Worm (Caenorhabditis elegans) whole organism, L1 larva: ENCODE results near the gene nas-27.

ENCODE experiments used
- aha-1 ChIP-seq: fragments of 150-350 bp; optimal IDR thresholded peaks from 2 replicates; lab custom pipeline; 2014; ENCODE audit warnings: missing biosample characterization, missing genetic modification characterization
- aly-2 ChIP-seq: fragments of 150-350 bp; optimal IDR thresholded peaks from 2 replicates; lab custom pipeline; 2014; ENCODE audit warnings: missing biosample characterization, missing genetic modification characterization
- blmp-1 ChIP-seq: fragments of 150-350 bp; optimal IDR thresholded peaks from 2 replicates; lab custom pipeline; 2014; ENCODE audit warnings: missing biosample characterization, missing genetic modification characterization
- ceh-8 ChIP-seq: fragments of 200-800 bp; sonication (Bioruptor generic); optimal IDR thresholded peaks from 2 replicates; lab custom pipeline; 2018; ENCODE audit warnings: mild to moderate bottlenecking, missing genetic modification characterization, moderate library complexity, missing compliant biosample characterization
- ceh-88 ChIP-seq: fragments of 200-800 bp; sonication (Bioruptor generic); IDR thresholded peaks from 2 replicates; pipeline ENCODE4 v1.3.6; 2022; ENCODE audit warnings: missing genetic modification characterization, missing compliant biosample characterization
- dpl-1 ChIP-seq, 3 experiments: fragments of 150-350 bp in 2 of 3; sonication (generic microtip) in 1 of 3; optimal IDR thresholded peaks; 2 replicates each; lab custom pipeline; 2014 to 2017; ENCODE audit warnings: missing biosample characterization in 3 of 3, missing genetic modification characterization in 3 of 3, missing genetic modification reagents in 3 of 3
- dsc-1 ChIP-seq: sonication (generic microtip); optimal IDR thresholded peaks from 2 replicates; lab custom pipeline; 2016; ENCODE audit warnings: mild to moderate bottlenecking, missing genetic modification characterization, missing compliant biosample characterization
- efl-1 ChIP-seq, 4 experiments: fragments of 150-350 bp; optimal IDR thresholded peaks in 3 of 4; peaks in 1 of 4; 1 replicate in 1 of 4; 2 replicates in 3 of 4; lab custom pipeline; 2014; ENCODE audit warnings: missing biosample characterization in 2 of 4, missing genetic modification characterization in 2 of 4, missing genetic modification reagents in 2 of 4
- efl-3 ChIP-seq: fragments of 200-800 bp; sonication (Bioruptor generic); optimal IDR thresholded peaks from 2 replicates; lab custom pipeline; 2018; ENCODE audit warnings: mild to moderate bottlenecking, missing genetic modification characterization, missing compliant biosample characterization
- egl-13 ChIP-seq: sonication (generic microtip); optimal IDR thresholded peaks from 2 replicates; lab custom pipeline; 2016; ENCODE audit warnings: missing genotype, missing genetic modification reagents, missing genetic modification characterization, missing compliant biosample characterization
- elt-2 ChIP-seq: sonication (generic microtip); optimal IDR thresholded peaks from 2 replicates; lab custom pipeline; 2016; ENCODE audit warnings: missing genetic modification characterization, mild to moderate bottlenecking, inconsistent platforms, missing compliant biosample characterization, missing genetic modification reagents
- elt-3 ChIP-seq, 6 experiments: fragments of 150-350 bp in 1 of 6; sonication (generic microtip); optimal IDR thresholded peaks; 2 replicates each; lab custom pipeline; 2017 to 2018; ENCODE audit warnings: missing biosample characterization in 6 of 6, missing genetic modification characterization in 6 of 6, inconsistent platforms in 1 of 6
- grh-1 ChIP-seq: fragments of 200-800 bp; sonication (Bioruptor generic); IDR thresholded peaks from 2 replicates; pipeline ENCODE4 v1.3.6; 2022; ENCODE audit warnings: missing genetic modification reagents, missing genetic modification characterization, missing compliant biosample characterization
- hlh-17 ChIP-seq: fragments of 200-800 bp; sonication (Bioruptor generic); optimal IDR thresholded peaks from 2 replicates; lab custom pipeline; 2018; ENCODE audit warnings: missing genetic modification characterization, mild to moderate bottlenecking, missing compliant biosample characterization, moderate library complexity, borderline replicate concordance
- hpl-2 ChIP-seq: fragments of 150-350 bp; optimal IDR thresholded peaks from 2 replicates; lab custom pipeline; 2014; ENCODE audit warnings: missing biosample characterization, missing genetic modification reagents, missing genetic modification characterization
- isw-1 ChIP-seq: fragments of 200-800 bp; sonication (Bioruptor generic); IDR thresholded peaks from 2 replicates; pipeline ENCODE4 v1.3.6; 2022; ENCODE audit warnings: missing genetic modification characterization, missing compliant biosample characterization
- lin-13 ChIP-seq: fragments of 150-350 bp; optimal IDR thresholded peaks from 2 replicates; lab custom pipeline; 2014; ENCODE audit warnings: missing biosample characterization, missing genetic modification reagents, missing genetic modification characterization
- lin-14 ChIP-seq: fragments of 200-800 bp; sonication (Bioruptor generic); optimal IDR thresholded peaks from 2 replicates; lab custom pipeline; 2018; ENCODE audit warnings: mild to moderate bottlenecking, missing genetic modification characterization, moderate library complexity, missing compliant biosample characterization
- lin-15B ChIP-seq: fragments of 150-350 bp; sonication (generic microtip); optimal IDR thresholded peaks from 3 replicates; lab custom pipeline; 2014; ENCODE audit warnings: missing biosample characterization, missing genetic modification characterization
- lin-35 ChIP-seq, 2 experiments: fragments of 150-350 bp; optimal IDR thresholded peaks; 2 replicates each; lab custom pipeline; 2014; ENCODE audit warnings: missing biosample characterization in 2 of 2, missing genetic modification characterization in 2 of 2, missing genetic modification reagents in 2 of 2
- lsy-2 ChIP-seq, 2 experiments: fragments of 150-350 bp; optimal IDR thresholded peaks; 2 replicates each; lab custom pipeline; 2014; ENCODE audit warnings: missing biosample characterization in 2 of 2, missing genetic modification characterization in 2 of 2
- mab-9 ChIP-seq: fragments of 200-800 bp; sonication (Bioruptor generic); IDR thresholded peaks from 2 replicates; pipeline ENCODE4 v1.3.6; 2022; ENCODE audit warnings: missing genetic modification reagents, missing genetic modification characterization, missing compliant biosample characterization
- mep-1 ChIP-seq: fragments of 150-350 bp; optimal IDR thresholded peaks from 2 replicates; lab custom pipeline; 2014; ENCODE audit warnings: missing biosample characterization, missing genetic modification characterization
- nhr-19 ChIP-seq: fragments of 200-800 bp; sonication (Bioruptor generic); conservative IDR thresholded peaks from 2 replicates; pipeline ENCODE4 v1.3.6; 2022; ENCODE audit warnings: missing genetic modification characterization, missing compliant biosample characterization
- nhr-20 ChIP-seq: sonication (generic microtip); optimal IDR thresholded peaks from 2 replicates; lab custom pipeline; 2016; ENCODE audit warnings: mild to moderate bottlenecking, missing genetic modification characterization, missing compliant biosample characterization
- nhr-47 ChIP-seq: sonication (generic microtip); optimal IDR thresholded peaks from 2 replicates; lab custom pipeline; 2016; ENCODE audit warnings: mild to moderate bottlenecking, missing genetic modification characterization, moderate library complexity, missing compliant biosample characterization
- nhr-85 ChIP-seq: sonication (generic microtip); peaks from one replicate; lab custom pipeline; 2016; ENCODE audit warnings: missing genetic modification characterization, inconsistent platforms, missing compliant biosample characterization
- nhr-90 ChIP-seq: sonication (generic microtip); optimal IDR thresholded peaks from 2 replicates; lab custom pipeline; 2016; ENCODE audit warnings: mild to moderate bottlenecking, missing genetic modification characterization, missing compliant biosample characterization; ENCODE audit not compliant: poor library complexity
- pag-3 ChIP-seq: sonication (generic microtip); optimal IDR thresholded peaks from 2 replicates; lab custom pipeline; 2017; ENCODE audit warnings: missing genetic modification characterization, mild to moderate bottlenecking, missing compliant biosample characterization, antibody characterized with exemption, borderline replicate concordance; ENCODE audit not compliant: insufficient read depth
- pax-3 ChIP-seq: fragments of 200-800 bp; sonication (Bioruptor generic); optimal IDR thresholded peaks from 2 replicates; lab custom pipeline; 2018; ENCODE audit warnings: mild to moderate bottlenecking, missing genetic modification characterization, moderate library complexity, missing compliant biosample characterization
- pqm-1 ChIP-seq: sonication (generic microtip); optimal IDR thresholded peaks from 3 replicates; lab custom pipeline; 2017; ENCODE audit warnings: missing biosample characterization, missing genetic modification characterization
- rnt-1 ChIP-seq: sonication (generic microtip); optimal IDR thresholded peaks from 2 replicates; lab custom pipeline; 2016; ENCODE audit warnings: mild to moderate bottlenecking, missing genetic modification characterization, moderate library complexity, missing compliant biosample characterization
- sox-4 ChIP-seq: sonication (generic microtip); optimal IDR thresholded peaks from 2 replicates; lab custom pipeline; 2016; ENCODE audit warnings: missing genetic modification characterization, missing compliant biosample characterization
- swsn-7 ChIP-seq: sonication (generic microtip); optimal IDR thresholded peaks from 2 replicates; lab custom pipeline; 2016; ENCODE audit warnings: missing genetic modification characterization, missing compliant biosample characterization
- unc-86 ChIP-seq: sonication (generic microtip); optimal IDR thresholded peaks from 2 replicates; lab custom pipeline; 2016; ENCODE audit warnings: missing genetic modification characterization, missing compliant biosample characterization
- unc-98 ChIP-seq: fragments of 200-800 bp; sonication (Bioruptor generic); IDR thresholded peaks from 2 replicates; pipeline ENCODE4 v1.3.6; 2022; ENCODE audit warnings: missing genetic modification characterization, missing compliant biosample characterization
- xbp-1 ChIP-seq: sonication (generic microtip); optimal IDR thresholded peaks from 2 replicates; lab custom pipeline; 2016; ENCODE audit warnings: missing genetic modification characterization, missing compliant biosample characterization

Gene nas-27

ce11 chrII:1141720-1142574 is 37.2 kb downstream of the nas-27 start (continued):
- TF ChIP-seq mep-1: peak; percentile 46
- no peak for TF ChIP-seq hlh-17
- no peak for TF ChIP-seq pag-3 (tag; lab: Kevin White, UChicago)
- no peak for TF ChIP-seq efl-3 (GFP tag; lab: Kevin White, UChicago)
- no peak for TF ChIP-seq ceh-8
- TF ChIP-seq aly-2: no peak
- TF ChIP-seq nhr-20: peak; percentile 39
- TF ChIP-seq hpl-2 (GFP tag; lab: Kevin White, UChicago): no peak
- TF ChIP-seq, all 84 proteins: peak for 12

ce11 chrII:1140689-1141088 is 38.4 kb downstream of the nas-27 start, which contains the start of gene W09B6.4:
W09B6.4 (minus strand) TSS chrII:1140839.
- TF ChIP-seq elt-2 (tag; lab: Kevin White, UChicago): peak; percentile 31
- TF ChIP-seq pqm-1 (tag; lab: Kevin White, UChicago): peak; percentile 7
- TF ChIP-seq aha-1: no peak

- TF ChIP-seq grh-1 (GFP tag; lab: Robert Waterston, UW): no peak
- no peak for TF ChIP-seq pag-3 (tag; lab: Kevin White, UChicago)
- peak in 1 of 2 experiments; percentile 3 for TF ChIP-seq lin-35 (GFP tag; optimal IDR thresholded peaks at IDR 0.05; lab: Kevin White, UChicago)
- peak; percentile 57 for TF ChIP-seq elt-2 (tag; lab: Kevin White, UChicago)
- no peak for TF ChIP-seq lin-14
- no peak for TF ChIP-seq efl-1 (optimal IDR thresholded peaks at IDR 0.05; lab: Kevin White, UChicago)
- TF ChIP-seq efl-1 (GFP tag; optimal IDR thresholded peaks at IDR 0.05 in 1 of 2; lab: Kevin White, UChicago): peak in 1 of 2 experiments; percentile 46
- TF ChIP-seq dsc-1 (tag; lab: Kevin White, UChicago): no peak
These were observed 40.5 kb downstream of the nas-27 start for ce11 chrII:1138618-1139017.

- no peak for TF ChIP-seq elt-3 (tag; optimal IDR thresholded peaks at IDR 0.05; lab: Kevin White, UChicago)
These were observed 42.6 kb downstream of the nas-27 start, which contains the start of gene pod-2 for ce11 chrII:1136485-1136884. pod-2 (plus strand) TSS chrII:1136785.

ce11 chrII:1134314-1135108 is 44.6 kb downstream of the nas-27 start:
- TF ChIP-seq sox-4 (tag; lab: Kevin White, UChicago): peak; percentile 39
- TF ChIP-seq lsy-2 (tag; optimal IDR thresholded peaks at IDR 0.05; lab: Kevin White, UChicago): peak in 1 of 2 experiments; percentile 50
- peak; percentile 61 to 83 (median 75) for TF ChIP-seq dpl-1 (GFP tag; optimal IDR thresholded peaks at IDR 0.05; lab: Kevin White, UChicago)
- TF ChIP-seq nhr-47 (tag; lab: Kevin White, UChicago): peak; percentile 71
- TF ChIP-seq unc-98 (GFP tag; lab: Robert Waterston, UW): peak; percentile 62
- TF ChIP-seq rnt-1: peak; percentile 88
- TF ChIP-seq lin-14: peak; percentile 56
- TF ChIP-seq mab-9 (GFP tag; lab: Robert Waterston, UW): peak; percentile 76
- TF ChIP-seq grh-1 (GFP tag; lab: Robert Waterston, UW): 0 out of 2 replicates have a peak, but pooled peaks have one; percentile 23
- TF ChIP-seq ceh-88 (GFP tag; lab: Robert Waterston, UW): peak; percentile 71
- TF ChIP-seq unc-86 (tag; lab: Kevin White, UChicago): peak; percentile 46
- TF ChIP-seq nhr-90 (tag; lab: Kevin White, UChicago): peak; percentile 49
- TF ChIP-seq dsc-1 (tag; lab: Kevin White, UChicago): peak; percentile 25
- TF ChIP-seq swsn-7: peak; percentile 40
- peak in 1 of 6 experiments; percentile 31 for TF ChIP-seq elt-3 (tag; optimal IDR thresholded peaks at IDR 0.05; lab: Kevin White, UChicago)
- TF ChIP-seq nhr-85: peak; percentile 71
- peak; percentile 49 for TF ChIP-seq pax-3 (tag; lab: Kevin White, UChicago)
- peak; percentile 49 for TF ChIP-seq egl-13 (tag; lab: Kevin White, UChicago)
- TF ChIP-seq lin-13 (GFP tag; lab: Kevin White, UChicago): peak; percentile 41
- TF ChIP-seq blmp-1 (tag; lab: Kevin White, UChicago): peak; percentile 31
- peak; percentile 12 for TF ChIP-seq ceh-8
- TF ChIP-seq lin-35 (GFP tag; optimal IDR thresholded peaks at IDR 0.05; lab: Kevin White, UChicago): peak; percentile 50 to 91
- TF ChIP-seq isw-1 (GFP tag; lab: Robert Waterston, UW): peak; percentile 69
- TF ChIP-seq nhr-20: peak; percentile 53
- peak; percentile 24 for TF ChIP-seq mep-1
- peak; percentile 34 for TF ChIP-seq lin-15B
- peak; percentile 67 for TF ChIP-seq nhr-19
- TF ChIP-seq efl-1 (optimal IDR thresholded peaks at IDR 0.05; lab: Kevin White, UChicago): peak; percentile 50 to 76
- TF ChIP-seq efl-1 (GFP tag; optimal IDR thresholded peaks at IDR 0.05 in 1 of 2; lab: Kevin White, UChicago): peak; percentile 84 to 98
- TF ChIP-seq xbp-1 (tag; lab: Kevin White, UChicago): peak; percentile 45
